Fruit fly (Drosophila melanogaster): ENCODE results near the gene CG6462.

CG6462 gene

dm6 chr3L:6062860-6063607, 26.1 kb downstream of the CG6462 start, which contains the start of gene CG10472:
Gene CG10472, minus strand, starts transcription at chr3L:6062910.
- TF ChIP-seq Ets21C (GFP tag; optimal IDR thresholded peaks at IDR 0.05) (no peak), CG6854 (GFP tag; optimal IDR thresholded peaks at IDR 0.05) (no peak), CG8632 (GFP tag; optimal IDR thresholded peaks at IDR 0.05) (no peak), fd85E (GFP tag; optimal IDR thresholded peaks at IDR 0.05) (no peak), vri (GFP tag; optimal IDR thresholded peaks at IDR 0.05) (peak; percentile 74)

- TF ChIP-seq CG6163 (GFP tag; IDR thresholded peaks at IDR 0.05) (0 out of 3 replicates have a peak, but pooled peaks have one; percentile 20), net (GFP tag; optimal IDR thresholded peaks at IDR 0.05) (peak; percentile 3), acj6 (GFP tag; optimal IDR thresholded peaks at IDR 0.05) (no peak), fd59A (GFP tag; optimal IDR thresholded peaks at IDR 0.05) (no peak), svp (GFP tag) (no peak), Blimp-1 (GFP tag; optimal IDR thresholded peaks at IDR 0.05) (peak; percentile 92), CG15336 (GFP tag; IDR thresholded peaks at IDR 0.05) (no peak), CG6854 (GFP tag; optimal IDR thresholded peaks at IDR 0.05) (peak; percentile 91), Eip78C (GFP tag) (peak; percentile 63)
Observed at dm6 chr3L:6065881-6066389, 29.0 kb downstream of the CG6462 start, which contains the start of gene CG42269. Gene CG42269, plus strand, starts transcription at chr3L:6066296.

DNA sequence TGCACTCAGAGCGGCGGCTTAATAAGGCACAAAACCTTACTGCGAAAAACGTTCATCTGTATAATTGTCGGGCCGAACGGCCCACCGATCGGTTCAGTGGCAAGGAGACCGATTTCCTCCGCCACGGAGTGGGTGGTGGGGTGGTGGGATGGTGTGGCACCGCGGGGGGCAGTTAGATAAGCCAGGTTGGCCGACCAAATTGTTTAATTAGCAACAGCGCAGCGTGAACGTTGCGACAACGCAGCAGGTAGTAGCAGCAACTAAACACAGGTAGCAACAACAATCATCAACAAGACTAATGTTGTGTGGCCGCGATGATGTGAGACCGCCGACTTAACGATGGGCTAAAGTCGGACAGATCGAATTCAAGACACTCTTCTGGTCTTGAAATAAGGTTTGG, 31.3 kb downstream of the CG6462 start:
- TF ChIP-seq CG8319 (GFP tag; optimal IDR thresholded peaks at IDR 0.05) (no peak), CG11762 (GFP tag; optimal IDR thresholded peaks at IDR 0.05; ENCODE audit: insufficient read depth) (no peak), fd59A (GFP tag; optimal IDR thresholded peaks at IDR 0.05) (no peak), cyc (GFP tag; optimal IDR thresholded peaks at IDR 0.05) (no peak), Sox15 (GFP tag; optimal IDR thresholded peaks at IDR 0.05) (no peak), Ets21C (GFP tag; optimal IDR thresholded peaks at IDR 0.05) (no peak), Sox14 (GFP tag; optimal IDR thresholded peaks at IDR 0.05) (no peak), CG15336 (GFP tag; IDR thresholded peaks at IDR 0.05) (no peak), OdsH (GFP tag; optimal IDR thresholded peaks at IDR 0.05) (no peak), acj6 (GFP tag; optimal IDR thresholded peaks at IDR 0.05) (no peak), ss (GFP tag; optimal IDR thresholded peaks at IDR 0.05) (no peak), fkh (GFP tag; optimal IDR thresholded peaks at IDR 0.05) (no peak), Hr39 (GFP tag; optimal IDR thresholded peaks at IDR 0.05) (no peak)

- TF ChIP-seq Eip78C (GFP tag) (no peak), CG1621 (tag; optimal IDR thresholded peaks at IDR 0.05) (no peak), CG9139 (GFP tag; optimal IDR thresholded peaks at IDR 0.05) (no peak), Hr38 (GFP tag; optimal IDR thresholded peaks at IDR 0.05) (no peak), Hr4 (GFP tag; optimal IDR thresholded peaks at IDR 0.05) (no peak), CG3919 (GFP tag; optimal IDR thresholded peaks at IDR 0.05) (no peak), vri (GFP tag; optimal IDR thresholded peaks at IDR 0.05) (no peak), fkh (GFP tag; optimal IDR thresholded peaks at IDR 0.05) (no peak), ss (GFP tag; optimal IDR thresholded peaks at IDR 0.05) (no peak)
Observed at dm6 chr3L:6070119-6070518, 33.2 kb downstream of the CG6462 start.

- peak; percentile 17 for TF ChIP-seq Eip75B (GFP tag; optimal IDR thresholded peaks at IDR 0.05)
- TF ChIP-seq achi (GFP tag; optimal IDR thresholded peaks at IDR 0.05), result peak; percentile 25
- no peak for TF ChIP-seq CG11294 (GFP tag; IDR thresholded peaks at IDR 0.05)
- TF ChIP-seq Smox (GFP tag; optimal IDR thresholded peaks at IDR 0.05), result no peak
- TF ChIP-seq CG32006 (GFP tag; optimal IDR thresholded peaks at IDR 0.05), result no peak
- peak; percentile 13 for TF ChIP-seq CG7368 (GFP tag; optimal IDR thresholded peaks at IDR 0.05)
- no peak for TF ChIP-seq CG9139 (GFP tag; optimal IDR thresholded peaks at IDR 0.05)
- TF ChIP-seq Sox14 (GFP tag; optimal IDR thresholded peaks at IDR 0.05), result no peak
- TF ChIP-seq CG11902 (GFP tag; optimal IDR thresholded peaks at IDR 0.05), result peak; percentile 66
- TF ChIP-seq CG3919 (GFP tag; optimal IDR thresholded peaks at IDR 0.05), result peak; percentile 58
- no peak for TF ChIP-seq CG1621 (tag; optimal IDR thresholded peaks at IDR 0.05)
- TF ChIP-seq CG11762 (GFP tag; optimal IDR thresholded peaks at IDR 0.05; ENCODE audit: insufficient read depth), result no peak
- TF ChIP-seq eg (GFP tag; IDR thresholded peaks at IDR 0.05), result peak; percentile 50; the same call in 2 of the 3 replicates
- TF ChIP-seq ss (GFP tag; optimal IDR thresholded peaks at IDR 0.05), result no peak
- no peak for TF ChIP-seq spab (GFP tag; optimal IDR thresholded peaks at IDR 0.05)
- no peak for TF ChIP-seq pdm3 (GFP tag; optimal IDR thresholded peaks at IDR 0.05)
- peak; percentile 55 for TF ChIP-seq CG31627 (GFP tag; optimal IDR thresholded peaks at IDR 0.05)
- TF ChIP-seq dac (GFP tag; optimal IDR thresholded peaks at IDR 0.05), result no peak
- no peak for TF ChIP-seq fd85E (GFP tag; optimal IDR thresholded peaks at IDR 0.05)
- TF ChIP-seq svp (GFP tag), result no peak
- no peak for TF ChIP-seq CG4318 (GFP tag; optimal IDR thresholded peaks at IDR 0.05)
- no peak for TF ChIP-seq Hr4 (GFP tag; optimal IDR thresholded peaks at IDR 0.05)
Observed at dm6 chr3L:6071454-6072189, 34.7 kb downstream of the CG6462 start, which contains the start of gene CG6602. Gene CG6602, plus strand, starts transcription at chr3L:6072139.
